Worm (Caenorhabditis elegans) whole organism, young adult: ENCODE results near the gene vps-2.
A peak's percentile ranks its signal among the peaks of the same experiment; 100 is the strongest.

ENCODE experiments used
- B0336.3 ChIP-seq: fragments of 200-800 bp; sonication (Bioruptor generic); IDR thresholded peaks from 2 replicates; pipeline ENCODE4 v1.3.6; 2022; ENCODE audit warnings: missing genetic modification characterization, missing compliant biosample characterization
- F22D6.2 ChIP-seq: sonication (generic microtip); optimal IDR thresholded peaks from 2 replicates; lab custom pipeline; 2016; ENCODE audit warnings: mild to moderate bottlenecking, missing genetic modification characterization, missing compliant biosample characterization
- F37B4.10 ChIP-seq: fragments of 200-800 bp; sonication (Bioruptor generic); IDR thresholded peaks from 2 replicates; pipeline ENCODE4 v1.3.6; 2022; ENCODE audit warnings: missing genetic modification characterization, missing compliant biosample characterization
- F39B2.1 ChIP-seq: fragments of 200-800 bp; sonication (Bioruptor generic); IDR thresholded peaks from 2 replicates; pipeline ENCODE4 v1.3.6; 2022; ENCODE audit warnings: missing genetic modification reagents, missing genetic modification characterization, missing compliant biosample characterization
- F52B5.7 ChIP-seq: sonication (generic microtip); optimal IDR thresholded peaks from 2 replicates; lab custom pipeline; 2016; ENCODE audit warnings: mild to moderate bottlenecking, missing genetic modification characterization, missing compliant biosample characterization
- F55B11.4 ChIP-seq: sonication (generic microtip); optimal IDR thresholded peaks from 2 replicates; lab custom pipeline; 2016; ENCODE audit warnings: missing compliant biosample characterization, missing genetic modification characterization, borderline replicate concordance; ENCODE audit not compliant: insufficient read depth
- K12H6.12 ChIP-seq: fragments of 200-800 bp; sonication (Bioruptor generic); optimal IDR thresholded peaks from 2 replicates; lab custom pipeline; 2018; ENCODE audit warnings: mild to moderate bottlenecking, missing genetic modification characterization, missing compliant biosample characterization
- Y53G8AR.9 ChIP-seq: fragments of 200-800 bp; sonication (Bioruptor generic); conservative IDR thresholded peaks from 2 replicates; pipeline ENCODE4 v1.3.6; 2022; ENCODE audit warnings: missing genetic modification reagents, missing genetic modification characterization, missing compliant biosample characterization
- Y79H2A.3 ChIP-seq: fragments of 200-800 bp; sonication (Bioruptor generic); conservative IDR thresholded peaks from 2 replicates; pipeline ENCODE4 v1.3.6; 2022; ENCODE audit warnings: missing genetic modification reagents, missing genetic modification characterization, missing compliant biosample characterization
- akir-1 ChIP-seq: fragments of 200-800 bp; sonication (Bioruptor generic); optimal IDR thresholded peaks from 2 replicates; lab custom pipeline; 2018; ENCODE audit warnings: mild to moderate bottlenecking, missing genetic modification characterization, moderate library complexity, missing compliant biosample characterization
- aptf-3 ChIP-seq: fragments of 200-800 bp; sonication (Bioruptor generic); IDR thresholded peaks from 2 replicates; pipeline ENCODE4 v1.3.6; 2022; ENCODE audit warnings: missing genetic modification characterization, missing compliant biosample characterization
- attf-6 ChIP-seq: fragments of 200-800 bp; sonication (Bioruptor generic); IDR thresholded peaks from 2 replicates; pipeline ENCODE4 v1.3.6; 2022; ENCODE audit warnings: missing genetic modification reagents, missing genetic modification characterization, missing compliant biosample characterization
- bed-2 ChIP-seq: fragments of 200-800 bp; sonication (Bioruptor generic); IDR thresholded peaks from 2 replicates; pipeline ENCODE4 v1.3.6; 2022; ENCODE audit warnings: missing genetic modification reagents, missing genetic modification characterization, missing compliant biosample characterization
- ceh-58 ChIP-seq: fragments of 200-800 bp; sonication (Bioruptor generic); IDR thresholded peaks from 2 replicates; pipeline ENCODE4 v1.3.6; 2022; ENCODE audit warnings: missing genetic modification characterization, missing compliant biosample characterization
- ceh-79 ChIP-seq: sonication (generic microtip); optimal IDR thresholded peaks from 2 replicates; lab custom pipeline; 2017; ENCODE audit warnings: mild to moderate bottlenecking, missing genetic modification characterization, missing compliant biosample characterization
- dox-1 ChIP-seq: fragments of 200-800 bp; sonication (Bioruptor generic); IDR thresholded peaks from 2 replicates; pipeline ENCODE4 v1.3.6; 2022; ENCODE audit warnings: missing genetic modification reagents, missing genetic modification characterization, missing compliant biosample characterization
- dpl-1 ChIP-seq: fragments of 150-350 bp; optimal IDR thresholded peaks from 2 replicates; lab custom pipeline; 2014; ENCODE audit warnings: missing biosample characterization, missing genetic modification reagents, missing genetic modification characterization
- egrh-3 ChIP-seq: fragments of 200-800 bp; sonication (Bioruptor generic); IDR thresholded peaks from 2 replicates; pipeline ENCODE4 v1.3.6; 2022; ENCODE audit warnings: missing genetic modification reagents, missing genetic modification characterization, missing compliant biosample characterization
- ekl-4 ChIP-seq: fragments of 200-800 bp; sonication (Bioruptor generic); IDR thresholded peaks from 2 replicates; pipeline ENCODE4 v1.3.6; 2022; ENCODE audit warnings: missing genetic modification reagents, missing genetic modification characterization, missing compliant biosample characterization
- ets-4 ChIP-seq: fragments of 200-800 bp; sonication (Bioruptor generic); optimal IDR thresholded peaks from 2 replicates; lab custom pipeline; 2018; ENCODE audit warnings: mild to moderate bottlenecking, missing genetic modification characterization, missing compliant biosample characterization
- him-1 ChIP-seq: sonication (generic microtip); optimal IDR thresholded peaks from 2 replicates; lab custom pipeline; 2016; ENCODE audit warnings: missing genotype, missing genetic modification reagents, missing genetic modification characterization, missing compliant biosample characterization
- hmg-1.2 ChIP-seq: fragments of 200-800 bp; sonication (Bioruptor generic); IDR thresholded peaks from 2 replicates; pipeline ENCODE4 v1.3.6; 2022; ENCODE audit warnings: missing genetic modification reagents, missing genetic modification characterization, missing compliant biosample characterization
- hrde-1 ChIP-seq: sonication (generic microtip); optimal IDR thresholded peaks from 2 replicates; lab custom pipeline; 2016; ENCODE audit warnings: missing genetic modification characterization, mild to moderate bottlenecking, missing compliant biosample characterization, moderate library complexity, missing genotype, missing genetic modification reagents, borderline replicate concordance
- let-526 ChIP-seq: fragments of 200-800 bp; sonication (Bioruptor generic); IDR thresholded peaks from 2 replicates; pipeline ENCODE4 v1.3.6; 2022; ENCODE audit warnings: missing genetic modification reagents, missing genetic modification characterization, missing compliant biosample characterization
- lin-35 ChIP-seq, 3 experiments: fragments of 150-350 bp in 2 of 3; sonication (generic microtip) in 1 of 3; optimal IDR thresholded peaks; 2 replicates each; lab custom pipeline; 2014 to 2018; ENCODE audit warnings: missing biosample characterization in 3 of 3, missing genetic modification characterization in 3 of 3, missing genetic modification reagents in 3 of 3
- lsy-27 ChIP-seq: sonication (generic microtip); optimal IDR thresholded peaks from 2 replicates; lab custom pipeline; 2017; ENCODE audit warnings: missing genetic modification characterization, mild to moderate bottlenecking, missing compliant biosample characterization, antibody characterized with exemption, missing genotype, borderline replicate concordance; ENCODE audit not compliant: insufficient read depth
- madf-3 ChIP-seq: fragments of 200-800 bp; sonication (Bioruptor generic); IDR thresholded peaks from 2 replicates; pipeline ENCODE4 v1.3.6; 2022; ENCODE audit warnings: missing genetic modification reagents, missing genetic modification characterization, missing compliant biosample characterization
- mcd-1 ChIP-seq: fragments of 200-800 bp; sonication (Bioruptor generic); IDR thresholded peaks from 2 replicates; pipeline ENCODE4 v1.3.6; 2022; ENCODE audit warnings: missing genetic modification reagents, missing genetic modification characterization, missing compliant biosample characterization
- nfya-2 ChIP-seq: fragments of 200-800 bp; sonication (Bioruptor generic); IDR thresholded peaks from 2 replicates; pipeline ENCODE4 v1.3.6; 2022; ENCODE audit warnings: missing genetic modification reagents, missing genetic modification characterization, missing compliant biosample characterization
- nhr-120 ChIP-seq: fragments of 200-800 bp; sonication (Bioruptor generic); IDR thresholded peaks from 2 replicates; pipeline ENCODE4 v1.3.6; 2022; ENCODE audit warnings: missing genetic modification characterization, missing compliant biosample characterization
- nhr-179 ChIP-seq: sonication (generic microtip); optimal IDR thresholded peaks from 2 replicates; lab custom pipeline; 2016; ENCODE audit warnings: mild to moderate bottlenecking, missing genetic modification characterization, missing compliant biosample characterization
- nhr-27 ChIP-seq: fragments of 200-800 bp; sonication (Bioruptor generic); optimal IDR thresholded peaks from 2 replicates; lab custom pipeline; 2018; ENCODE audit warnings: mild to moderate bottlenecking, missing genetic modification characterization, moderate library complexity, missing compliant biosample characterization
- nhr-80 ChIP-seq: sonication (generic microtip); optimal IDR thresholded peaks from 2 replicates; lab custom pipeline; 2016; ENCODE audit warnings: missing genetic modification characterization, missing compliant biosample characterization
- rec-8 ChIP-seq, 2 experiments: sonication (generic microtip); optimal IDR thresholded peaks; 2 replicates each; lab custom pipeline; 2016; ENCODE audit warnings: mild to moderate bottlenecking in 2 of 2, missing genetic modification characterization in 2 of 2, missing genetic modification reagents in 2 of 2, missing genotype in 2 of 2, missing biosample characterization in 1 of 2, missing compliant biosample characterization in 1 of 2, moderate library complexity in 1 of 2
- snpc-4 ChIP-seq, 5 experiments: fragments of 150-350 bp in 1 of 5; sonication (generic microtip) in 4 of 5; optimal IDR thresholded peaks; 2 replicates each; lab custom pipeline; 2014 to 2018; ENCODE audit warnings: missing genetic modification characterization in 5 of 5, missing biosample characterization in 3 of 5, antibody characterized with exemption in 2 of 5, mild to moderate bottlenecking in 2 of 5, missing compliant biosample characterization in 2 of 5, missing genotype in 2 of 5, moderate library complexity in 2 of 5, missing genetic modification reagents in 1 of 5
- sptf-2 ChIP-seq: fragments of 200-800 bp; sonication (Bioruptor generic); optimal IDR thresholded peaks from 2 replicates; lab custom pipeline; 2018; ENCODE audit warnings: mild to moderate bottlenecking, missing genetic modification characterization, missing compliant biosample characterization
- tbx-9 ChIP-seq: sonication (generic microtip); optimal IDR thresholded peaks from 2 replicates; lab custom pipeline; 2016; ENCODE audit warnings: borderline replicate concordance, missing genetic modification characterization, inconsistent platforms, missing compliant biosample characterization
- unc-130 ChIP-seq: sonication (generic microtip); optimal IDR thresholded peaks from 2 replicates; lab custom pipeline; 2016; ENCODE audit warnings: missing genetic modification reagents, missing genetic modification characterization, missing compliant biosample characterization
- zfh-2 ChIP-seq: fragments of 200-800 bp; sonication (Bioruptor generic); conservative IDR thresholded peaks from 2 replicates; pipeline ENCODE4 v1.3.6; 2022; ENCODE audit warnings: missing genetic modification reagents, missing genetic modification characterization, missing compliant biosample characterization
- ztf-18 ChIP-seq: sonication (generic microtip); optimal IDR thresholded peaks from 2 replicates; lab custom pipeline; 2016; ENCODE audit warnings: missing genotype, mild to moderate bottlenecking, missing genetic modification characterization, missing compliant biosample characterization
- ztf-22 ChIP-seq: fragments of 200-800 bp; sonication (Bioruptor generic); optimal IDR thresholded peaks from 2 replicates; lab custom pipeline; 2018; ENCODE audit warnings: mild to moderate bottlenecking, missing genetic modification characterization, moderate library complexity, missing compliant biosample characterization
- ztf-6 ChIP-seq: fragments of 200-800 bp; sonication (Bioruptor generic); IDR thresholded peaks from 2 replicates; pipeline ENCODE4 v1.3.6; 2022; ENCODE audit warnings: missing genetic modification reagents, missing genetic modification characterization, missing compliant biosample characterization

vps-2 gene

ce11 chrII:12805765-12806384, 37.9 kb upstream of the vps-2 start (continued):
- peak; percentile 92 for TF ChIP-seq zfh-2 (GFP tag; lab: Robert Waterston, UW)
- no peak for TF ChIP-seq sptf-2 (GFP tag; lab: Kevin White, UChicago)
- no peak for TF ChIP-seq tbx-9 (tag; lab: Kevin White, UChicago)
- TF ChIP-seq K12H6.12 (tag; lab: Kevin White, UChicago), result peak; percentile 28
- TF ChIP-seq ceh-79 (tag; lab: Kevin White, UChicago), result no peak
- TF ChIP-seq dpl-1 (GFP tag; lab: Kevin White, UChicago), result no peak
- TF ChIP-seq F39B2.1, result no peak
- no peak for TF ChIP-seq F37B4.10 (GFP tag; lab: Robert Waterston, UW)
- TF ChIP-seq nhr-120 (GFP tag; lab: Robert Waterston, UW), result no peak
- TF ChIP-seq ets-4 (GFP tag; lab: Kevin White, UChicago), result no peak
- no peak for TF ChIP-seq lsy-27 (tag; lab: Kevin White, UChicago)
- no peak for TF ChIP-seq rec-8 (tag; optimal IDR thresholded peaks at IDR 0.05; lab: Kevin White, UChicago)

ce11 chrII:12805161-12805560, 37.1 kb upstream of the vps-2 start, which contains the start of the genes Y46G5A.18 and Y46G5A.47:
Gene Y46G5A.18 (minus strand): TSS chrII:12805261.
Gene Y46G5A.47 (minus strand): TSS chrII:12805306.
- TF ChIP-seq dpl-1 (GFP tag; lab: Kevin White, UChicago) (no peak), F22D6.2 (tag; lab: Kevin White, UChicago) (no peak), him-1 (tag; lab: Kevin White, UChicago) (no peak), let-526 (no peak), sptf-2 (GFP tag; lab: Kevin White, UChicago) (no peak), dox-1 (no peak), F52B5.7 (tag; lab: Kevin White, UChicago) (no peak), ztf-18 (tag; lab: Kevin White, UChicago) (no peak), bed-2 (no peak), ztf-22 (GFP tag; lab: Kevin White, UChicago) (no peak), ceh-79 (tag; lab: Kevin White, UChicago) (no peak)

ce11 chrII:12799927-12800522, 32.0 kb upstream of the vps-2 start:
- TF ChIP-seq unc-130 (GFP tag; lab: Kevin White, UChicago), result peak; percentile 38
- no peak for TF ChIP-seq snpc-4 (GFP tag; optimal IDR thresholded peaks at IDR 0.05; lab: Kevin White, UChicago)
- peak in 2 of 4 experiments; percentile 32 to 47 for TF ChIP-seq snpc-4 (tag; optimal IDR thresholded peaks at IDR 0.05; lab: Kevin White, UChicago)
- no peak for TF ChIP-seq Y79H2A.3
- TF ChIP-seq F55B11.4 (tag; lab: Kevin White, UChicago), result no peak
- no peak for TF ChIP-seq ztf-6 (GFP tag; lab: Robert Waterston, UW)
- TF ChIP-seq lin-35 (GFP tag; optimal IDR thresholded peaks at IDR 0.05; lab: Kevin White, UChicago), result peak; percentile 26 to 68 (median 49)
- TF ChIP-seq hrde-1, result peak; percentile 56
- TF ChIP-seq aptf-3 (GFP tag; lab: Robert Waterston, UW), result no peak
- TF ChIP-seq egrh-3 (GFP tag; lab: Robert Waterston, UW), result no peak
- TF ChIP-seq ekl-4, result peak; percentile 77
- no peak for TF ChIP-seq lsy-27 (tag; lab: Kevin White, UChicago)
- no peak for TF ChIP-seq nhr-80
- peak; percentile 97 for TF ChIP-seq mcd-1 (GFP tag; lab: Robert Waterston, UW)
- TF ChIP-seq ceh-79 (tag; lab: Kevin White, UChicago), result no peak
- 0 out of 2 replicates have a peak, but pooled peaks have one; percentile 57 for TF ChIP-seq madf-3
- TF ChIP-seq nhr-27 (tag; lab: Kevin White, UChicago), result no peak
- peak; percentile 54 for TF ChIP-seq hmg-1.2 (GFP tag; lab: Robert Waterston, UW)
- no peak for TF ChIP-seq attf-6 (GFP tag; lab: Robert Waterston, UW)
- TF ChIP-seq Y53G8AR.9 (GFP tag; lab: Robert Waterston, UW), result no peak
- no peak for TF ChIP-seq ets-4 (GFP tag; lab: Kevin White, UChicago)
- no peak for TF ChIP-seq nhr-179 (tag; lab: Kevin White, UChicago)
- TF ChIP-seq nfya-2 (GFP tag; lab: Robert Waterston, UW), result no peak
- TF ChIP-seq B0336.3 (GFP tag; lab: Robert Waterston, UW), result peak; percentile 54
- no peak for TF ChIP-seq ztf-22 (GFP tag; lab: Kevin White, UChicago)
- no peak for TF ChIP-seq akir-1
- TF ChIP-seq ceh-58 (GFP tag; lab: Robert Waterston, UW), result no peak
